Worm (Caenorhabditis elegans): ENCODE results near the gene zyg-1.

DNA sequence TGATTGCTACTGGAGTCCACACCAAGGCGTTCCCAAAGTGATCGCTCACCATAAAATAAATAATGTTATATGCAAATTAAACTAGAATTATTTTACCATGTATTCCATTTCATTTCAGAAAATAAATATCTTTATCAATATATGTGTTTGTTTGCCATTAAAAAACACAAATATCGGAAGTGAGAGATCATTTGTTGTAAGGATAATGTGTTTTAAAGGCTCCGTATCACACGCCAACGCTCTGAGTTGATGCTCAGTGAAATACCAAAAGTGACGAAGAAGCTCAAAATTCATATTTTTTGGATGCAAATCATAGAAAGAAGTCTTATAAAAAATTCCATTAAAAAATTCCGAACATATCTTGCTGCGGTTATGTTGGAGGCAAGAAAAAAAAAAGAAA lies 46.7 kb downstream of the zyg-1 start:
- no peak for TF ChIP-seq flt-1 (GFP tag; IDR thresholded peaks at IDR 0.05)
- TF ChIP-seq tab-1 (GFP tag; IDR thresholded peaks at IDR 0.05) = no peak

Measured in whole organism, midembryonic.